Fruit fly (Drosophila melanogaster): ENCODE results near the gene CG32500.
"Not testable (repeated sequence)": the region's sequence is repeated elsewhere in the genome, so short reads cannot be mapped to it uniquely, and the experiment has no call there.

The CG32500 gene

DNA sequence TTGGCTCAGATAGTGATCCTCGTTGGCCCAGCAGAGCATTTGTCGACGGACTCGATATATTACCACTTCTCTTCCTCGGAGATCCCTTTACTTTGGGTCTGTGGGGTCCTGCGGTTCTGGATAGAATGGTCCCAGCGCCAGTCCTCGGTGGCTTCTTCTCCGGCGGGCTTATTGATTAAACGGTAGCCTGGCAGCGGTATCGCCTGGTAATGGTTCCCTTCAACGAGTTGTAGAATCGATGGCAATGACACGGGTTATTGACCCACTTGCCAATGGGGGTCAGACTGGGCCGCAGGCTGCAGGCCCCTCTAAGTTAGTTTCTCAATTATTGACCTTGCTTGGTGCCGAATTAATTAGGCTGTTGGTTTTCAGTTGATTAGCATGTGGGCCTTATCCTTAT is 2.5 kb downstream of the CG32500 start, which contains the start of gene CG32819:
Gene CG32819, minus strand, starts transcription at position 101 of the 400 bp plus-strand sequence.
- TF ChIP-seq fd96Ca (GFP tag; IDR thresholded peaks at IDR 0.05); CG8159 (tag; optimal IDR thresholded peaks at IDR 0.05); CG10348 (GFP tag; IDR thresholded peaks at IDR 0.05): not testable (repeated sequence)

dm6 chrX:21617517-21617916 is 6.0 kb downstream of the CG32500 start, which contains the start of gene CG32857:
CG32857 (minus strand) TSS chrX:21617617.
- not testable (repeated sequence) for TF ChIP-seq fd96Ca (GFP tag; IDR thresholded peaks at IDR 0.05); Pif1A (GFP tag; optimal IDR thresholded peaks at IDR 0.05); Ets98B (GFP tag; IDR thresholded peaks at IDR 0.05)

DNA sequence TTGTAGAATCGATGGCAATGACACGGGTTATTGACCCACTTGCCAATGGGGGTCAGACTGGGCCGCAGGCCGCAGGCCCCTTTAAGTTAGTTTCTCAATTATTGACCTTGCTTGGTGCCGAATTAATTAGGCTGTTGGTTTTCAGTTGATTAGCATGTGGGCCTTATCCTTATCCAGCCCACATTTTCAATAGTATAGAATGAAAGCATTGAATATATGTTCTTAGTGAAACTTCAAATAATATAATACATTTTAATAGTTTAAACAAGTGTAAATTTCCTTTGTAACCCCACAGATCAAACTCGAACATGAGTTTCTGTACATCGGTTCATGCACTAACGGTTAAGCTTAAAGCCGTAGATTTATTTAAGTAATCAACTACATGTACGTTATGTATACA is 8.4 kb downstream of the CG32500 start, which contains the start of gene CG32820:
Gene CG32820, minus strand, starts transcription at position 101 of the 400 bp plus-strand sequence.
- 0 out of 3 replicates have a peak, but pooled peaks have one; percentile 10 for TF ChIP-seq CG4496 (GFP tag; IDR thresholded peaks at IDR 0.05)

dm6 chrX:21611426-21611825 is 12.1 kb downstream of the CG32500 start, which contains the start of gene CG33502:
CG33502 (minus strand) TSS chrX:21611526.
- not testable (repeated sequence) for TF ChIP-seq CG14655 (GFP tag; optimal IDR thresholded peaks at IDR 0.05); CG9948 (tag; optimal IDR thresholded peaks at IDR 0.05); CG34367 (tag; optimal IDR thresholded peaks at IDR 0.05)

- not testable (repeated sequence) for TF ChIP-seq Snoo, CG9948, CG34367 (tag; optimal IDR thresholded peaks at IDR 0.05)
Measured at dm6 chrX:21608820-21609219, 14.7 kb downstream of the CG32500 start, which contains the start of gene CG17450. CG17450 (minus strand) TSS chrX:21608920.

DNA sequence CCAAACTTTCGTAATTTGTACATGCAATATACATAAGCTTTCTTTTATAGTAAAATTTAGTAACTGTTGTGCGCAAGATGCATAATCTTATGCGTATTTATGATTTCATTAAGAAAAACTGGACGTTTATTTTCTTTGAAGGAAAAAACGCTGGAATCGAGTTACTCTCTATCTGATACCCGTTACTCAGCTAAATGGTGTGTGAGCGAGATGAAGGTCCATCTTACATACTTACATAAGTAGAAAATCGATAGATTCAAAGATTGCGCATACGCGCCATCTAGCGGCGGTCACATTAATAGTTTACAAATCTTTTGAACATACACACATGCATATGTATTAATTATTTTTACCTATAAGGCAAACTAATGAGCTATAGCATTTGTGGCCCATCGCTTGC is 18.0 kb downstream of the CG32500 start:
- TF ChIP-seq D1 (tag; optimal IDR thresholded peaks at IDR 0.05) (no peak), gl (tag; optimal IDR thresholded peaks at IDR 0.05) (no peak), EcR (GFP tag; optimal IDR thresholded peaks at IDR 0.05) (no peak), CG8301 (tag; optimal IDR thresholded peaks at IDR 0.05) (no peak), CG14655 (GFP tag; optimal IDR thresholded peaks at IDR 0.05) (no peak), Ets98B (GFP tag; IDR thresholded peaks at IDR 0.05) (no peak), Pif1B (GFP tag; optimal IDR thresholded peaks at IDR 0.05) (no peak), CG15710 (tag; optimal IDR thresholded peaks at IDR 0.05) (no peak), Pif1A (GFP tag; optimal IDR thresholded peaks at IDR 0.05) (no peak), CG32121 (GFP tag; IDR thresholded peaks at IDR 0.05) (no peak), CG12605 (GFP tag; IDR thresholded peaks at IDR 0.05) (no peak), CG9948 (tag; optimal IDR thresholded peaks at IDR 0.05) (no peak), CG34367 (tag; optimal IDR thresholded peaks at IDR 0.05) (no peak), CG8159 (tag; optimal IDR thresholded peaks at IDR 0.05) (no peak), rn (GFP tag; IDR thresholded peaks at IDR 0.05) (no peak)

dm6 chrX:21604956-21605502 is 18.5 kb downstream of the CG32500 start, which contains the start of gene GCS2alpha:
GCS2alpha (minus strand) TSS chrX:21605264.
- no peak for TF ChIP-seq fd96Ca (GFP tag; IDR thresholded peaks at IDR 0.05)
- TF ChIP-seq CG10348 (GFP tag; IDR thresholded peaks at IDR 0.05) = no peak
- no peak for TF ChIP-seq CG17806 (tag; optimal IDR thresholded peaks at IDR 0.05)
- TF ChIP-seq CG12605 (GFP tag; IDR thresholded peaks at IDR 0.05) = no peak
- TF ChIP-seq CG8301 (tag; optimal IDR thresholded peaks at IDR 0.05) = no peak
- no peak for TF ChIP-seq Ets98B (GFP tag; IDR thresholded peaks at IDR 0.05)
- TF ChIP-seq Snoo (tag; optimal IDR thresholded peaks at IDR 0.05) = no peak
- no peak for TF ChIP-seq CG4496 (GFP tag; IDR thresholded peaks at IDR 0.05)
- TF ChIP-seq CG32121 (GFP tag; IDR thresholded peaks at IDR 0.05) = no peak
- no peak for TF ChIP-seq EcR (GFP tag; optimal IDR thresholded peaks at IDR 0.05)
- no peak for TF ChIP-seq CG13204 (GFP tag; optimal IDR thresholded peaks at IDR 0.05)
- no peak for TF ChIP-seq CG34367 (tag; optimal IDR thresholded peaks at IDR 0.05)
- no peak for TF ChIP-seq CG15710 (tag; optimal IDR thresholded peaks at IDR 0.05)
- TF ChIP-seq gl (tag; optimal IDR thresholded peaks at IDR 0.05) = no peak
- TF ChIP-seq CG9948 (tag; optimal IDR thresholded peaks at IDR 0.05) = no peak
- TF ChIP-seq D1 (tag; optimal IDR thresholded peaks at IDR 0.05) = no peak
- no peak for TF ChIP-seq Pif1B (GFP tag; optimal IDR thresholded peaks at IDR 0.05)
- no peak for TF ChIP-seq CG14655 (GFP tag; optimal IDR thresholded peaks at IDR 0.05)
- no peak for TF ChIP-seq CG8159 (tag; optimal IDR thresholded peaks at IDR 0.05)

- TF ChIP-seq Pif1B (GFP tag; optimal IDR thresholded peaks at IDR 0.05) = peak; percentile 76
- TF ChIP-seq CG32121 (GFP tag; IDR thresholded peaks at IDR 0.05) = peak; percentile 76
- TF ChIP-seq D1 (tag; optimal IDR thresholded peaks at IDR 0.05) = peak; percentile 67
- peak; percentile 89 for TF ChIP-seq CG8301 (tag; optimal IDR thresholded peaks at IDR 0.05)
- TF ChIP-seq Snoo (tag; optimal IDR thresholded peaks at IDR 0.05) = peak; percentile 34
- TF ChIP-seq EcR (GFP tag; optimal IDR thresholded peaks at IDR 0.05) = no peak
- peak; percentile 84 for TF ChIP-seq CG12605 (GFP tag; IDR thresholded peaks at IDR 0.05)
- peak; percentile 94 for TF ChIP-seq fd96Ca (GFP tag; IDR thresholded peaks at IDR 0.05)
- peak; percentile 87 for TF ChIP-seq CG17806 (tag; optimal IDR thresholded peaks at IDR 0.05)
- peak; percentile 86 for TF ChIP-seq CG8159 (tag; optimal IDR thresholded peaks at IDR 0.05)
- peak; percentile 91 for TF ChIP-seq Pif1A (GFP tag; optimal IDR thresholded peaks at IDR 0.05)
- TF ChIP-seq CG14655 (GFP tag; optimal IDR thresholded peaks at IDR 0.05) = peak; percentile 92
- TF ChIP-seq CG4496 (GFP tag; IDR thresholded peaks at IDR 0.05) = peak; percentile 94
- no peak for TF ChIP-seq CG10348 (GFP tag; IDR thresholded peaks at IDR 0.05)
- TF ChIP-seq gl (tag; optimal IDR thresholded peaks at IDR 0.05) = peak; percentile 73
- no peak for TF ChIP-seq CG13204 (GFP tag; optimal IDR thresholded peaks at IDR 0.05)
- peak; percentile 59 for TF ChIP-seq CG34367 (tag; optimal IDR thresholded peaks at IDR 0.05)
- TF ChIP-seq Ets98B (GFP tag; IDR thresholded peaks at IDR 0.05) = peak; percentile 88
- peak; percentile 73 for TF ChIP-seq CG9948 (tag; optimal IDR thresholded peaks at IDR 0.05)
- peak; percentile 64 for TF ChIP-seq CG15710 (tag; optimal IDR thresholded peaks at IDR 0.05)
- peak; percentile 53 for TF ChIP-seq rn (GFP tag; IDR thresholded peaks at IDR 0.05)
Measured at dm6 chrX:21593907-21594306, 29.6 kb downstream of the CG32500 start.

All from whole organism, pupa.